Worm (Caenorhabditis elegans): Measurements from ENCODE around the gene lyst-1.

DNA sequence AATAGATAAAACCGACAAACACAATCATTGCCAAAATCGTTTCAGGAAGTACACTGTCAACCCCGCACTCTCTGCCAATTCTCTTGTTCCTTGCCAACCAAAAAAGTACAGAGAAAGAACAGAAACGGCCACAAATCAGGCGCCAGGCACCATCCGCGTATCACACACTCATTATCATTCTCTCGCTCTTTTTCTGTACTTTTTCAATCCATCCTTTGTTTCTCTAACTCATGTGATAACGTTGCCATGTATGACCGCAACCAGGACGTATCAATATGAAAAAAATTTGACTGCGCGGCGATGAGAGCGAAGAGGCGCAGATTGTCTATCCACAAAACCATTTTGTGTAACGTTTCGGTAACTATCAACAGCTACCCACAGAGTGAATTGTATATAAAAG is 36.3 kb downstream of the lyst-1 start, which contains the start of gene col-181:
- TF ChIP-seq cog-1 (tag; optimal IDR thresholded peaks at IDR 0.05) (no peak), tab-1 (GFP tag; IDR thresholded peaks at IDR 0.05) (no peak), ztf-29 (GFP tag; IDR thresholded peaks at IDR 0.05) (no peak)

All from whole organism, midembryonic.